Worm (Caenorhabditis elegans) whole organism, early embryonic: ENCODE measurements around the gene pgp-12.

ENCODE experiments used
- B0310.2 ChIP-seq: sonication (generic microtip); optimal IDR thresholded peaks from 2 replicates; lab custom pipeline; 2016; ENCODE audit warnings: mild to moderate bottlenecking, missing genetic modification characterization, missing compliant biosample characterization
- F13C5.2 ChIP-seq: sonication (generic microtip); optimal IDR thresholded peaks from 2 replicates; lab custom pipeline; 2017; ENCODE audit warnings: mild to moderate bottlenecking, missing genetic modification characterization, inconsistent platforms, missing compliant biosample characterization
- aly-1 ChIP-seq: sonication (generic microtip); optimal IDR thresholded peaks from 2 replicates; lab custom pipeline; 2016; ENCODE audit warnings: missing genetic modification characterization, missing compliant biosample characterization
- ama-1 ChIP-seq: fragments of 150-350 bp; optimal IDR thresholded peaks from 2 replicates; lab custom pipeline; 2014
- ets-7 ChIP-seq: sonication (generic microtip); optimal IDR thresholded peaks from 2 replicates; lab custom pipeline; 2016; ENCODE audit warnings: missing genotype, missing genetic modification characterization, missing compliant biosample characterization
- hmbx-1 ChIP-seq: sonication (generic microtip); optimal IDR thresholded peaks from 2 replicates; lab custom pipeline; 2016; ENCODE audit warnings: mild to moderate bottlenecking, missing genetic modification characterization, missing compliant biosample characterization
- scrt-1 ChIP-seq: fragments of 200-800 bp; sonication (Bioruptor generic); IDR thresholded peaks from 2 replicates; pipeline ENCODE4 v1.3.6; 2022; ENCODE audit warnings: missing genetic modification characterization, missing compliant biosample characterization
- tbx-11 ChIP-seq: fragments of 200-800 bp; sonication (Bioruptor generic); IDR thresholded peaks from 2 replicates; pipeline ENCODE4 v1.3.6; 2022; ENCODE audit warnings: missing genetic modification characterization, missing compliant biosample characterization

DNA sequence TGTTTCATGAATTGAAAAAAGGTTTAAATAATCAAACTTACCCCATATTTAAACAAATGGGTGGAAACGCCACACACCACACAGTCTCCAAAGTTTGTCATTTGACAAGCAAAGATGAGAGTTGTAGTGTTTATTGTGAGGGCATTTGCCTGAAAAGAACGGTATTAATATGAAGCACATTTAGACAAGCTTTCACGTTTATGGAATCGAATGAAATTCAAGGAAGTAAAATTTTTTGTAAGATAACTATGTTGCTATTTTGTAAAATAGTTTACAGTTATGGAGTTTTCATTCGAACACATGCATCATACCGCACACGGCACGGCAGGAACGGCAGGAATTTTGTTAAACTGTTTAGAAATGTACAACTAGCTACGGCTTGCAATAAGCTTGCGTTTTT is 26.9 kb upstream of the pgp-12 start, which contains the start of gene nhr-272:
- no peak for TF ChIP-seq ama-1
- TF ChIP-seq hmbx-1 (tag; lab: Kevin White, UChicago) = no peak
- no peak for TF ChIP-seq ets-7 (tag; lab: Kevin White, UChicago)
- no peak for TF ChIP-seq tbx-11
- no peak for TF ChIP-seq B0310.2 (tag; lab: Kevin White, UChicago)
- TF ChIP-seq aly-1 (tag; lab: Kevin White, UChicago) = no peak
- TF ChIP-seq F13C5.2 (tag; lab: Kevin White, UChicago) = no peak
- no peak for TF ChIP-seq scrt-1 (GFP tag; lab: Robert Waterston, UW)
